Fruit fly (Drosophila melanogaster) whole organism, embryonic: ENCODE data around the gene pps.

Experiments used
- Asciz ChIP-seq: fragments of 200-800 bp; sonication (Bioruptor generic); optimal IDR thresholded peaks from 2 replicates; lab custom pipeline; 2017; ENCODE audit warnings: missing biosample characterization, mild to moderate bottlenecking, missing genetic modification characterization, missing genetic modification reagents
- B-H1 ChIP-seq: fragments of 200-800 bp; sonication (Bioruptor generic); IDR thresholded peaks from 3 replicates; pipeline ENCODE4 v1.3.6; 2022; ENCODE audit warnings: missing biosample characterization, missing genetic modification characterization
- Bdp1 ChIP-seq: fragments of 200-800 bp; sonication (Bioruptor generic); optimal IDR thresholded peaks from 3 replicates; lab custom pipeline; 2016; ENCODE audit warnings: missing biosample characterization, missing genetic modification characterization
- Bgb ChIP-seq: fragments of 200-800 bp; sonication (Bioruptor generic); IDR thresholded peaks from 2 replicates; pipeline ENCODE4 v1.3.6; 2022; ENCODE audit warnings: missing biosample characterization, missing genetic modification characterization; ENCODE audit not compliant: partially characterized antibody
- CG11085 ChIP-seq: fragments of 200-800 bp; sonication (Bioruptor generic); IDR thresholded peaks from 2 replicates; pipeline ENCODE4 v1.3.6; 2022; ENCODE audit warnings: missing biosample characterization, missing genetic modification characterization
- CG11696 ChIP-seq: fragments of 200-800 bp; sonication (Bioruptor generic); IDR thresholded peaks from 2 replicates; pipeline ENCODE4 v1.3.6; 2022; ENCODE audit warnings: missing biosample characterization, missing genetic modification characterization
- CG12219 ChIP-seq: fragments of 200-800 bp; sonication (Bioruptor generic); optimal IDR thresholded peaks from 3 replicates; lab custom pipeline; 2018; ENCODE audit warnings: missing biosample characterization, mild to moderate bottlenecking, missing genetic modification characterization
- CG12942 ChIP-seq: fragments of 200-800 bp; sonication (Bioruptor generic); optimal IDR thresholded peaks from 3 replicates; lab custom pipeline; 2016; ENCODE audit warnings: missing biosample characterization, missing genetic modification characterization
- CG14050 ChIP-seq: fragments of 200-800 bp; sonication (Bioruptor generic); IDR thresholded peaks from 3 replicates; pipeline ENCODE4 v1.3.6; 2022; ENCODE audit warnings: missing biosample characterization, missing genetic modification characterization
- CG15011 ChIP-seq: fragments of 200-800 bp; sonication (Bioruptor generic); optimal IDR thresholded peaks from 3 replicates; lab custom pipeline; 2018; ENCODE audit warnings: missing biosample characterization, mild to moderate bottlenecking, missing genetic modification characterization
- CG15696 ChIP-seq: fragments of 200-800 bp; sonication (Bioruptor generic); optimal IDR thresholded peaks from 2 replicates; lab custom pipeline; 2019; ENCODE audit warnings: missing biosample characterization, mild to moderate bottlenecking, missing genetic modification characterization, moderate library complexity
- CG17568 ChIP-seq: fragments of 200-800 bp; sonication (Bioruptor generic); optimal IDR thresholded peaks from 2 replicates; lab custom pipeline; 2018; ENCODE audit warnings: missing biosample characterization, mild to moderate bottlenecking, missing genetic modification characterization, moderate library complexity
- CG1832 ChIP-seq: fragments of 200-800 bp; sonication (Bioruptor generic); optimal IDR thresholded peaks from 2 replicates; lab custom pipeline; 2017; ENCODE audit warnings: missing biosample characterization, mild to moderate bottlenecking, missing genetic modification characterization, inconsistent platforms
- CG18619 ChIP-seq: fragments of 200-800 bp; sonication (Bioruptor generic); optimal IDR thresholded peaks from 3 replicates; lab custom pipeline; 2017; ENCODE audit warnings: missing biosample characterization, mild to moderate bottlenecking, missing genetic modification characterization
- CG31365 ChIP-seq: fragments of 200-800 bp; sonication (Bioruptor generic); optimal IDR thresholded peaks from 2 replicates; lab custom pipeline; 2018; ENCODE audit warnings: missing biosample characterization, mild to moderate bottlenecking, missing genetic modification characterization
- CG3281 ChIP-seq: fragments of 200-800 bp; sonication (Bioruptor generic); optimal IDR thresholded peaks from 3 replicates; lab custom pipeline; 2017; ENCODE audit warnings: missing biosample characterization, mild to moderate bottlenecking, missing genetic modification characterization
- CG34422 ChIP-seq: fragments of 200-800 bp; sonication (Bioruptor generic); IDR thresholded peaks from 3 replicates; pipeline ENCODE4 v1.3.6; 2022; ENCODE audit warnings: missing biosample characterization, missing genetic modification characterization
- CG5953 ChIP-seq: fragments of 200-800 bp; sonication (Bioruptor generic); IDR thresholded peaks from 2 replicates; pipeline ENCODE4 v1.3.6; 2022; ENCODE audit warnings: missing biosample characterization, missing genetic modification characterization
- CG6791 ChIP-seq: fragments of 200-800 bp; sonication (Bioruptor generic); IDR thresholded peaks from 3 replicates; pipeline ENCODE4 v1.3.6; 2022; ENCODE audit warnings: missing biosample characterization, missing genetic modification characterization; ENCODE audit not compliant: partially characterized antibody
- CG9797 ChIP-seq: fragments of 200-800 bp; sonication (Bioruptor generic); optimal IDR thresholded peaks from 3 replicates; lab custom pipeline; 2018; ENCODE audit warnings: missing biosample characterization, mild to moderate bottlenecking, missing genetic modification characterization
- CG9817 ChIP-seq: fragments of 200-800 bp; sonication (Bioruptor generic); optimal IDR thresholded peaks from 2 replicates; lab custom pipeline; 2018; ENCODE audit warnings: missing biosample characterization, mild to moderate bottlenecking, missing genetic modification characterization, moderate library complexity
- Chrac-16 ChIP-seq: fragments of 200-800 bp; sonication (Bioruptor generic); optimal IDR thresholded peaks from 3 replicates; lab custom pipeline; 2016; ENCODE audit warnings: missing biosample characterization, missing genetic modification characterization
- Dip2 ChIP-seq: fragments of 200-800 bp; sonication (Bioruptor generic); IDR thresholded peaks from 2 replicates; pipeline ENCODE4 v1.3.6; 2022; ENCODE audit warnings: missing biosample characterization, missing genetic modification characterization
- Dref ChIP-seq: fragments of 200-800 bp; sonication (Bioruptor generic); IDR thresholded peaks from 2 replicates; pipeline ENCODE4 v1.3.6; 2022; ENCODE audit warnings: missing biosample characterization, missing genetic modification characterization
- Fer1 ChIP-seq: fragments of 200-800 bp; sonication (Bioruptor generic); optimal IDR thresholded peaks from 2 replicates; lab custom pipeline; 2017; ENCODE audit warnings: missing biosample characterization, mild to moderate bottlenecking, missing genetic modification characterization
- Max ChIP-seq: fragments of 200-800 bp; sonication (Bioruptor generic); optimal IDR thresholded peaks from 2 replicates; lab custom pipeline; 2016; ENCODE audit warnings: missing biosample characterization, mild to moderate bottlenecking, missing genetic modification characterization
- Med ChIP-seq: fragments of 200-800 bp; sonication (Bioruptor generic); peaks from one replicate; lab custom pipeline; 2016; ENCODE audit warnings: missing biosample characterization, missing genetic modification characterization, mild to moderate bottlenecking, inconsistent platforms, moderate library complexity
- Myb ChIP-seq: fragments of 200-800 bp; sonication (Bioruptor generic); optimal IDR thresholded peaks from 2 replicates; lab custom pipeline; 2016; ENCODE audit warnings: missing biosample characterization, missing genetic modification characterization
- NK7.1 ChIP-seq: fragments of 200-800 bp; sonication (Bioruptor generic); optimal IDR thresholded peaks from 3 replicates; lab custom pipeline; 2016; ENCODE audit warnings: missing biosample characterization, missing genetic modification characterization
- Taf1 ChIP-seq: fragments of 200-800 bp; sonication (Bioruptor generic); IDR thresholded peaks from 2 replicates; pipeline ENCODE4 v1.3.6; 2022; ENCODE audit warnings: missing biosample characterization, missing genetic modification characterization
- al ChIP-seq: fragments of 200-800 bp; sonication (Bioruptor generic); IDR thresholded peaks from 2 replicates; pipeline ENCODE4 v1.3.6; 2022; ENCODE audit warnings: missing biosample characterization, missing genetic modification characterization
- aop ChIP-seq: fragments of 200-800 bp; sonication (Bioruptor generic); IDR thresholded peaks from 2 replicates; pipeline ENCODE4 v1.3.6; 2022; ENCODE audit warnings: missing biosample characterization, missing genetic modification characterization
- ap ChIP-seq: fragments of 200-800 bp; sonication (Bioruptor generic); IDR thresholded peaks from 2 replicates; pipeline ENCODE4 v1.3.6; 2022; ENCODE audit warnings: missing biosample characterization, missing genetic modification characterization
- ara ChIP-seq: fragments of 200-800 bp; sonication (Bioruptor generic); IDR thresholded peaks from 2 replicates; pipeline ENCODE4 v1.3.6; 2022; ENCODE audit warnings: missing biosample characterization, missing genetic modification characterization
- bigmax ChIP-seq: fragments of 200-800 bp; sonication (Bioruptor generic); optimal IDR thresholded peaks from 2 replicates; lab custom pipeline; 2018; ENCODE audit warnings: missing biosample characterization, mild to moderate bottlenecking, missing genetic modification characterization
- crol ChIP-seq: fragments of 200-800 bp; sonication (Bioruptor generic); IDR thresholded peaks from 2 replicates; pipeline ENCODE4 v1.3.6; 2022; ENCODE audit warnings: missing biosample characterization, missing genetic modification characterization
- eyg ChIP-seq: fragments of 200-800 bp; sonication (Bioruptor generic); optimal IDR thresholded peaks from 3 replicates; lab custom pipeline; 2016; ENCODE audit warnings: missing biosample characterization, missing genetic modification characterization
- fd64A ChIP-seq: fragments of 200-800 bp; sonication (Bioruptor generic); optimal IDR thresholded peaks from 3 replicates; lab custom pipeline; 2018; ENCODE audit warnings: missing biosample characterization, mild to moderate bottlenecking, missing genetic modification characterization
- fu2 ChIP-seq: fragments of 200-800 bp; sonication (Bioruptor generic); optimal IDR thresholded peaks from 2 replicates; lab custom pipeline; 2016; ENCODE audit warnings: missing biosample characterization, missing genetic modification characterization
- gce ChIP-seq: fragments of 200-800 bp; sonication (Bioruptor generic); IDR thresholded peaks from 3 replicates; pipeline ENCODE4 v1.3.6; 2022; ENCODE audit warnings: missing biosample characterization, missing genetic modification characterization
- hkb ChIP-seq, 2 experiments: fragments of 200-800 bp in 1 of 2; fragments of >200 bp in 1 of 2; sonication (Bioruptor generic) in 1 of 2; IDR thresholded peaks in 1 of 2; optimal IDR thresholded peaks in 1 of 2; 2 replicates each; pipeline versions ENCODE4 v1.3.6 to Lab custom; 2017 to 2022; ENCODE audit warnings: missing biosample characterization in 1 of 2, missing genetic modification characterization in 1 of 2
- lov ChIP-seq, 2 experiments: fragments of 200-800 bp in 1 of 2; fragments of >200 bp in 1 of 2; sonication (Bioruptor generic) in 1 of 2; IDR thresholded peaks in 1 of 2; optimal IDR thresholded peaks in 1 of 2; 2 replicates in 1 of 2; 3 replicates in 1 of 2; pipeline versions ENCODE4 v1.3.6 to Lab custom; 2017 to 2022; ENCODE audit warnings: missing biosample characterization in 1 of 2, missing genetic modification characterization in 1 of 2
- mam ChIP-seq: fragments of 200-800 bp; sonication (Bioruptor generic); optimal IDR thresholded peaks from 3 replicates; lab custom pipeline; 2016; ENCODE audit warnings: missing biosample characterization, missing genetic modification characterization
- org-1 ChIP-seq: fragments of 200-800 bp; sonication (Bioruptor generic); optimal IDR thresholded peaks from 2 replicates; lab custom pipeline; 2017; ENCODE audit warnings: missing biosample characterization, missing genetic modification characterization
- pum ChIP-seq: fragments of 200-800 bp; sonication (Bioruptor generic); optimal IDR thresholded peaks from 2 replicates; lab custom pipeline; 2016; ENCODE audit warnings: missing biosample characterization, missing genetic modification characterization
- ranshi ChIP-seq: fragments of 200-800 bp; sonication (Bioruptor generic); IDR thresholded peaks from 2 replicates; pipeline ENCODE4 v1.3.6; 2022; ENCODE audit warnings: missing biosample characterization, missing genetic modification characterization
- sc ChIP-seq, 3 experiments: fragments of >200 bp in 2 of 3; fragments of 200-800 bp in 1 of 3; sonication (Bioruptor generic) in 1 of 3; optimal IDR thresholded peaks; 2 replicates in 2 of 3; 3 replicates in 1 of 3; lab custom pipeline; 2017; ENCODE audit warnings: mild to moderate bottlenecking in 1 of 3, missing biosample characterization in 1 of 3, missing genetic modification characterization in 1 of 3, missing genetic modification reagents in 1 of 3
- stc ChIP-seq: fragments of 200-800 bp; sonication (Bioruptor generic); IDR thresholded peaks from 2 replicates; pipeline ENCODE4 v1.3.6; 2022; ENCODE audit warnings: missing biosample characterization, missing genetic modification characterization
- tup ChIP-seq: fragments of 200-800 bp; sonication (Bioruptor generic); optimal IDR thresholded peaks from 2 replicates; lab custom pipeline; 2016; ENCODE audit warnings: missing biosample characterization, mild to moderate bottlenecking, missing genetic modification characterization, moderate library complexity
- wdn ChIP-seq: fragments of 200-800 bp; sonication (Bioruptor generic); IDR thresholded peaks from 2 replicates; pipeline ENCODE4 v1.3.6; 2022; ENCODE audit warnings: missing biosample characterization, missing genetic modification characterization
- zen ChIP-seq: fragments of 200-800 bp; sonication (Bioruptor generic); optimal IDR thresholded peaks from 3 replicates; lab custom pipeline; 2018; ENCODE audit warnings: missing biosample characterization, mild to moderate bottlenecking, missing genetic modification characterization, moderate library complexity

pps gene

DNA sequence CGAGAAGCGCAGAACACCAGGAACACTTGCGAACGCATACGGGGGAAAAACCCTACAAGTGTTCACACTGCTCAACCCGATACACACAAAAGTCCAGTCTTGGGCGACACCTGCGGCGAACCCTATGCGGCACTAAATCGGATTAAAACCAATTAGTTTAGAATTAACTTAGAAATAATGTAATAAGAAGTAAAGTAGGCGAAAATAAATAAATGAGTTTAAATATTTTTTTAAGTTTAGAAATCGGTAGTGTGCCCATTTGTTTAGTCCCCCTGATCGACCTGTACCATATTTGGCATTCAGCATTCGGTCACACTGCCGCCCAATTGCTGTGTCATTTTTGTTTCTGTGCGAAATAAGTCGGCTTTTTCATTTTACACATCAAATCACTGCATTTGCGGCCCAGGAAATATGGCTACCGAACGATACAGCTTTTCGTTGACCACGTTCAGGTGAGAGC, 17.4 kb downstream of the pps start, which contains the start of gene Prosalpha2 (continued):
- TF ChIP-seq Med (GFP tag; lab: Kevin White, UChicago) (peak; percentile 73), org-1 (GFP tag; lab: Kevin White, UChicago) (no peak), Dip2 (no peak), CG14050 (GFP tag; lab: Robert Waterston, UW) (no peak), ap (GFP tag; lab: Robert Waterston, UW) (no peak), ranshi (GFP tag; lab: Robert Waterston, UW) (no peak), CG9797 (GFP tag; lab: Kevin White, UChicago) (peak; percentile 84), bigmax (GFP tag; lab: Kevin White, UChicago) (no peak), aop (GFP tag; lab: Robert Waterston, UW) (no peak), CG11085 (GFP tag; lab: Robert Waterston, UW) (no peak), tup (GFP tag; lab: Kevin White, UChicago) (no peak), lov (optimal IDR thresholded peaks at IDR 0.05; lab: Kevin White, UChicago) (no peak), lov (GFP tag; IDR thresholded peaks at IDR 0.05; lab: Robert Waterston, UW) (no peak), Asciz (GFP tag; lab: Kevin White, UChicago) (no peak), Taf1 (GFP tag; lab: Robert Waterston, UW) (no peak), Fer1 (GFP tag; lab: Kevin White, UChicago) (peak; percentile 21), gce (no peak), Bdp1 (GFP tag; lab: Kevin White, UChicago) (no peak), CG11696 (GFP tag; lab: Robert Waterston, UW) (no peak), CG15696 (tag; lab: Kevin White, UChicago) (no peak), ara (no peak), Chrac-16 (no peak), sc (optimal IDR thresholded peaks at IDR 0.05; lab: Kevin White, UChicago) (no peak), sc (GFP tag; optimal IDR thresholded peaks at IDR 0.05; lab: Kevin White, UChicago) (no peak), CG9817 (tag; lab: Kevin White, UChicago) (no peak), CG3281 (GFP tag; lab: Kevin White, UChicago) (no peak), Myb (GFP tag; lab: Kevin White, UChicago) (peak; percentile 20), fd64A (GFP tag; lab: Kevin White, UChicago) (no peak), Dref (GFP tag; lab: Robert Waterston, UW) (peak; percentile 25; the same call in 1 of the 2 replicates), mam (GFP tag; lab: Kevin White, UChicago) (no peak), fu2 (GFP tag; lab: Kevin White, UChicago) (no peak), zen (tag; lab: Kevin White, UChicago) (no peak), CG5953 (GFP tag; lab: Robert Waterston, UW) (no peak), CG17568 (GFP tag; lab: Kevin White, UChicago) (no peak), B-H1 (GFP tag; lab: Robert Waterston, UW) (no peak), CG15011 (GFP tag; lab: Kevin White, UChicago) (no peak), CG1832 (GFP tag; lab: Kevin White, UChicago) (no peak), wdn (GFP tag; lab: Robert Waterston, UW) (no peak), Bgb (GFP tag; lab: Robert Waterston, UW) (no peak), NK7.1 (no peak), CG12942 (no peak), CG34422 (GFP tag; lab: Robert Waterston, UW) (no peak), pum (no peak), CG6791 (no peak), eyg (GFP tag; lab: Kevin White, UChicago) (no peak), hkb (optimal IDR thresholded peaks at IDR 0.05; lab: Kevin White, UChicago) (no peak), hkb (GFP tag; IDR thresholded peaks at IDR 0.05; lab: Robert Waterston, UW) (no peak), al (GFP tag; lab: Robert Waterston, UW) (no peak), stc (GFP tag; lab: Robert Waterston, UW) (no peak), Max (GFP tag; lab: Kevin White, UChicago) (no peak), CG31365 (no peak), crol (GFP tag; lab: Robert Waterston, UW) (no peak), CG18619 (no peak), CG12219 (GFP tag; lab: Kevin White, UChicago) (no peak)
